Worm (Caenorhabditis elegans) whole organism, midembryonic: ENCODE results near the gene srlf-3.

Source experiments
- T22C8.4 ChIP-seq: fragments of 200-800 bp; sonication (Bioruptor generic); IDR thresholded peaks from 2 replicates; pipeline ENCODE4 v1.3.6; 2022; ENCODE audit warnings: missing genetic modification characterization, missing compliant biosample characterization
- cog-1 ChIP-seq: sonication (generic microtip); optimal IDR thresholded peaks from 2 replicates; lab custom pipeline; 2016; ENCODE audit warnings: missing genetic modification characterization, missing compliant biosample characterization
- flt-1 ChIP-seq: fragments of 200-800 bp; sonication (Bioruptor generic); IDR thresholded peaks from 2 replicates; pipeline ENCODE4 v1.3.6; 2022; ENCODE audit warnings: missing genetic modification characterization, missing compliant biosample characterization
- klf-2 ChIP-seq: fragments of 200-800 bp; sonication (Bioruptor generic); conservative IDR thresholded peaks from 2 replicates; pipeline ENCODE4 v1.3.6; 2022; ENCODE audit warnings: missing genetic modification reagents, missing genetic modification characterization, missing compliant biosample characterization
- med-1 ChIP-seq: sonication (generic microtip); optimal IDR thresholded peaks from 2 replicates; lab custom pipeline; 2017; ENCODE audit warnings: missing genetic modification characterization, mild to moderate bottlenecking, missing compliant biosample characterization, antibody characterized with exemption, missing genetic modification reagents; ENCODE audit not compliant: insufficient read depth
- ref-1 ChIP-seq: fragments of 200-800 bp; sonication (Bioruptor generic); conservative IDR thresholded peaks from 2 replicates; pipeline ENCODE4 v1.3.6; 2022; ENCODE audit warnings: missing genetic modification reagents, missing genetic modification characterization, missing compliant biosample characterization
- tab-1 ChIP-seq: fragments of 200-800 bp; sonication (Bioruptor generic); IDR thresholded peaks from 2 replicates; pipeline ENCODE4 v1.3.6; 2022; ENCODE audit warnings: missing genetic modification characterization, missing compliant biosample characterization
- ztf-23 ChIP-seq: fragments of 200-800 bp; sonication (Bioruptor generic); IDR thresholded peaks from 2 replicates; pipeline ENCODE4 v1.3.6; 2022; ENCODE audit warnings: missing genetic modification reagents, missing genetic modification characterization, missing compliant biosample characterization
- ztf-29 ChIP-seq: fragments of 200-800 bp; sonication (Bioruptor generic); IDR thresholded peaks from 2 replicates; pipeline ENCODE4 v1.3.6; 2022; ENCODE audit warnings: missing genetic modification reagents, missing genetic modification characterization, missing compliant biosample characterization

DNA sequence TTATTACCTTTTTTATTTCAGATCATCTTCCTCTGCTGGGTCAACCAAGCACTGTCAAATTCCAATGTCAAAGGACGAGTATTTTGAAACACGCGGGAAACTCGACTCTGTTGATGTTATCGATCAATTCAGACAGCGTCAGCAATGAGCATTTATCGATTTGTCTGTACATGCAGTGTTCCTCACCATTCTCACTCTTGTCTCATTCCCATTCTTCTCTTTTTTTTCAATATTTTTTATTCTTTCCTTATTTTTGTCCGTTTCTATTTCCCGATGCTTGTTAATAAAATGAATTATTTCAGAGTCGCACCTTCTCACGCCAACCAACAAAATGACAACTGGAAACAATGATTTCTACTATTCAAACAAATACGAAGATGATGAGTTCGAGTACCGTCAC lies 26.3 kb downstream of the srlf-3 start, which contains the start of gene cks-1:
- TF ChIP-seq flt-1 (GFP tag; lab: Robert Waterston, UW) = no peak
- no peak for TF ChIP-seq cog-1 (tag; lab: Kevin White, UChicago)
- TF ChIP-seq med-1 = no peak
- TF ChIP-seq T22C8.4 (GFP tag; lab: Robert Waterston, UW) = no peak
- no peak for TF ChIP-seq ref-1 (GFP tag; lab: Robert Waterston, UW)
- no peak for TF ChIP-seq klf-2 (GFP tag; lab: Robert Waterston, UW)
- TF ChIP-seq ztf-23 (GFP tag; lab: Robert Waterston, UW) = no peak
- no peak for TF ChIP-seq tab-1 (GFP tag; lab: Robert Waterston, UW)
- TF ChIP-seq ztf-29 (GFP tag; lab: Robert Waterston, UW) = no peak
